Fruit fly (Drosophila melanogaster): ENCODE results near the gene CG46309.

- TF ChIP-seq D1 (tag; optimal IDR thresholded peaks at IDR 0.05) (no peak), CG9948 (tag; optimal IDR thresholded peaks at IDR 0.05) (no peak), rn (GFP tag; IDR thresholded peaks at IDR 0.05) (no peak), EcR (GFP tag; optimal IDR thresholded peaks at IDR 0.05) (peak; percentile 75), CG14655 (GFP tag; optimal IDR thresholded peaks at IDR 0.05) (no peak), CG13204 (GFP tag; optimal IDR thresholded peaks at IDR 0.05) (no peak), CG34367 (tag; optimal IDR thresholded peaks at IDR 0.05) (no peak), CG8159 (tag; optimal IDR thresholded peaks at IDR 0.05) (no peak)
Measured at dm6 chr2L:16274100-16274499, 22.5 kb upstream of the CG46309 start.

Data from whole organism, pupa.